Worm (Caenorhabditis elegans) whole organism, young adult: ENCODE data around the gene T05A8.6.

Experiments
- B0019.2 ChIP-seq: fragments of 200-800 bp; sonication (Bioruptor generic); conservative IDR thresholded peaks from 2 replicates; pipeline ENCODE4 v1.3.6; 2022; ENCODE audit warnings: missing genetic modification reagents, missing genetic modification characterization, missing compliant biosample characterization
- D2030.7 ChIP-seq: fragments of 200-800 bp; sonication (Bioruptor generic); IDR thresholded peaks from 2 replicates; pipeline ENCODE4 v1.3.6; 2022; ENCODE audit warnings: missing genetic modification reagents, missing genetic modification characterization, missing compliant biosample characterization
- F37B4.10 ChIP-seq: fragments of 200-800 bp; sonication (Bioruptor generic); IDR thresholded peaks from 2 replicates; pipeline ENCODE4 v1.3.6; 2022; ENCODE audit warnings: missing genetic modification characterization, missing compliant biosample characterization
- F52B5.7 ChIP-seq: sonication (generic microtip); optimal IDR thresholded peaks from 2 replicates; lab custom pipeline; 2016; ENCODE audit warnings: mild to moderate bottlenecking, missing genetic modification characterization, missing compliant biosample characterization
- F57A8.1 ChIP-seq: fragments of 200-800 bp; sonication (Bioruptor generic); optimal IDR thresholded peaks from 2 replicates; lab custom pipeline; 2018; ENCODE audit warnings: mild to moderate bottlenecking, missing genetic modification characterization, moderate library complexity, missing compliant biosample characterization
- K11D2.4 ChIP-seq: fragments of 200-800 bp; sonication (Bioruptor generic); IDR thresholded peaks from 2 replicates; pipeline ENCODE4 v1.3.6; 2022; ENCODE audit warnings: missing genetic modification reagents, missing genetic modification characterization, missing compliant biosample characterization
- K12H6.12 ChIP-seq: fragments of 200-800 bp; sonication (Bioruptor generic); optimal IDR thresholded peaks from 2 replicates; lab custom pipeline; 2018; ENCODE audit warnings: mild to moderate bottlenecking, missing genetic modification characterization, missing compliant biosample characterization
- Y53G8AR.9 ChIP-seq: fragments of 200-800 bp; sonication (Bioruptor generic); conservative IDR thresholded peaks from 2 replicates; pipeline ENCODE4 v1.3.6; 2022; ENCODE audit warnings: missing genetic modification reagents, missing genetic modification characterization, missing compliant biosample characterization
- ZK185.1 ChIP-seq: sonication (generic microtip); optimal IDR thresholded peaks from 2 replicates; lab custom pipeline; 2016; ENCODE audit warnings: mild to moderate bottlenecking, missing genetic modification characterization, missing compliant biosample characterization; ENCODE audit not compliant: poor library complexity, severe bottlenecking
- bed-1 ChIP-seq: fragments of 200-800 bp; sonication (Bioruptor generic); IDR thresholded peaks from 2 replicates; pipeline ENCODE4 v1.3.6; 2022; ENCODE audit warnings: missing genetic modification reagents, missing genetic modification characterization, missing compliant biosample characterization
- ccch-3 ChIP-seq: fragments of 200-800 bp; sonication (Bioruptor generic); optimal IDR thresholded peaks from 2 replicates; lab custom pipeline; 2018; ENCODE audit warnings: mild to moderate bottlenecking, missing genetic modification characterization, missing compliant biosample characterization
- die-1 ChIP-seq: sonication (generic microtip); optimal IDR thresholded peaks from 2 replicates; lab custom pipeline; 2016; ENCODE audit warnings: missing genotype, mild to moderate bottlenecking, missing genetic modification characterization, missing compliant biosample characterization
- dox-1 ChIP-seq: fragments of 200-800 bp; sonication (Bioruptor generic); IDR thresholded peaks from 2 replicates; pipeline ENCODE4 v1.3.6; 2022; ENCODE audit warnings: missing genetic modification reagents, missing genetic modification characterization, missing compliant biosample characterization
- egrh-3 ChIP-seq: fragments of 200-800 bp; sonication (Bioruptor generic); IDR thresholded peaks from 2 replicates; pipeline ENCODE4 v1.3.6; 2022; ENCODE audit warnings: missing genetic modification reagents, missing genetic modification characterization, missing compliant biosample characterization
- gei-17 ChIP-seq: fragments of 200-800 bp; sonication (Bioruptor generic); optimal IDR thresholded peaks from 2 replicates; lab custom pipeline; 2018; ENCODE audit warnings: mild to moderate bottlenecking, missing genetic modification characterization, missing compliant biosample characterization
- hlh-12 ChIP-seq: sonication (generic microtip); optimal IDR thresholded peaks from 2 replicates; lab custom pipeline; 2016; ENCODE audit warnings: missing genetic modification characterization, missing compliant biosample characterization
- hlh-26 ChIP-seq: fragments of 200-800 bp; sonication (Bioruptor generic); conservative IDR thresholded peaks from 2 replicates; pipeline ENCODE4 v1.3.6; 2022; ENCODE audit warnings: missing genetic modification reagents, missing genetic modification characterization, missing compliant biosample characterization
- hmg-1.2 ChIP-seq: fragments of 200-800 bp; sonication (Bioruptor generic); IDR thresholded peaks from 2 replicates; pipeline ENCODE4 v1.3.6; 2022; ENCODE audit warnings: missing genetic modification reagents, missing genetic modification characterization, missing compliant biosample characterization
- hmg-20 ChIP-seq: fragments of 200-800 bp; sonication (Bioruptor generic); IDR thresholded peaks from 2 replicates; pipeline ENCODE4 v1.3.6; 2022; ENCODE audit warnings: missing genetic modification reagents, missing genetic modification characterization, missing compliant biosample characterization
- hsf-1 ChIP-seq: fragments of 200-800 bp; sonication (Bioruptor generic); IDR thresholded peaks from 2 replicates; pipeline ENCODE4 v1.3.6; 2022; ENCODE audit warnings: missing genetic modification reagents, missing genetic modification characterization, missing compliant biosample characterization
- lin-26 ChIP-seq: fragments of 200-800 bp; sonication (Bioruptor generic); IDR thresholded peaks from 2 replicates; pipeline ENCODE4 v1.3.6; 2022; ENCODE audit warnings: missing genetic modification reagents, missing genetic modification characterization, missing compliant biosample characterization
- lin-54 ChIP-seq: fragments of 200-800 bp; sonication (Bioruptor generic); optimal IDR thresholded peaks from 2 replicates; lab custom pipeline; 2018; ENCODE audit warnings: mild to moderate bottlenecking, missing genetic modification characterization, missing compliant biosample characterization
- lsy-27 ChIP-seq: sonication (generic microtip); optimal IDR thresholded peaks from 2 replicates; lab custom pipeline; 2017; ENCODE audit warnings: missing genetic modification characterization, mild to moderate bottlenecking, missing compliant biosample characterization, antibody characterized with exemption, missing genotype, borderline replicate concordance; ENCODE audit not compliant: insufficient read depth
- madf-6 ChIP-seq: fragments of 200-800 bp; sonication (Bioruptor generic); IDR thresholded peaks from 2 replicates; pipeline ENCODE4 v1.3.6; 2022; ENCODE audit warnings: missing genetic modification reagents, missing genetic modification characterization, missing compliant biosample characterization
- nfyb-1 ChIP-seq: fragments of 200-800 bp; sonication (Bioruptor generic); IDR thresholded peaks from 2 replicates; pipeline ENCODE4 v1.3.6; 2022; ENCODE audit warnings: missing genetic modification reagents, missing genetic modification characterization, missing compliant biosample characterization
- nhr-120 ChIP-seq: fragments of 200-800 bp; sonication (Bioruptor generic); IDR thresholded peaks from 2 replicates; pipeline ENCODE4 v1.3.6; 2022; ENCODE audit warnings: missing genetic modification characterization, missing compliant biosample characterization
- rpc-1 ChIP-seq, 2 experiments: fragments of 150-350 bp in 1 of 2; sonication (generic microtip) in 1 of 2; optimal IDR thresholded peaks; 2 replicates each; lab custom pipeline; 2014 to 2018; ENCODE audit warnings: missing biosample characterization in 1 of 2, missing genetic modification characterization in 1 of 2, missing genetic modification reagents in 1 of 2, missing genotype in 1 of 2
- snpc-3.4 ChIP-seq: sonication (generic microtip); optimal IDR thresholded peaks from 2 replicates; lab custom pipeline; 2017; ENCODE audit warnings: missing genetic modification characterization, mild to moderate bottlenecking, missing compliant biosample characterization, antibody characterized with exemption, moderate library complexity, missing genotype, missing genetic modification reagents
- snpc-4 ChIP-seq, 5 experiments: fragments of 150-350 bp in 1 of 5; sonication (generic microtip) in 4 of 5; optimal IDR thresholded peaks; 2 replicates each; lab custom pipeline; 2014 to 2018; ENCODE audit warnings: missing genetic modification characterization in 5 of 5, missing biosample characterization in 3 of 5, antibody characterized with exemption in 2 of 5, mild to moderate bottlenecking in 2 of 5, missing compliant biosample characterization in 2 of 5, missing genotype in 2 of 5, moderate library complexity in 2 of 5, missing genetic modification reagents in 1 of 5
- sptf-2 ChIP-seq: fragments of 200-800 bp; sonication (Bioruptor generic); optimal IDR thresholded peaks from 2 replicates; lab custom pipeline; 2018; ENCODE audit warnings: mild to moderate bottlenecking, missing genetic modification characterization, missing compliant biosample characterization
- tbp1 ChIP-seq: fragments of 200-800 bp; sonication (Bioruptor generic); optimal IDR thresholded peaks from 2 replicates; lab custom pipeline; 2018; ENCODE audit warnings: mild to moderate bottlenecking, missing genetic modification characterization, missing compliant biosample characterization
- xnd-1 ChIP-seq: sonication (generic microtip); optimal IDR thresholded peaks from 2 replicates; lab custom pipeline; 2016; ENCODE audit warnings: missing genotype, missing genetic modification reagents, missing genetic modification characterization, missing compliant biosample characterization
- zfh-2 ChIP-seq: fragments of 200-800 bp; sonication (Bioruptor generic); conservative IDR thresholded peaks from 2 replicates; pipeline ENCODE4 v1.3.6; 2022; ENCODE audit warnings: missing genetic modification reagents, missing genetic modification characterization, missing compliant biosample characterization
- ztf-28 ChIP-seq: fragments of 200-800 bp; sonication (Bioruptor generic); IDR thresholded peaks from 2 replicates; pipeline ENCODE4 v1.3.6; 2022; ENCODE audit warnings: missing genetic modification reagents, missing genetic modification characterization, missing compliant biosample characterization

Gene T05A8.6

ce11 chrII:2741405-2741804 is 1.9 kb upstream of the T05A8.6 start:
- TF ChIP-seq lin-54 (GFP tag; lab: Kevin White, UChicago), result no peak
- peak; percentile 52 for TF ChIP-seq F52B5.7
- no peak for TF ChIP-seq ztf-28 (GFP tag; lab: Robert Waterston, UW)
- TF ChIP-seq zfh-2, result peak; percentile 89
- peak; percentile 91 for TF ChIP-seq egrh-3 (GFP tag; lab: Robert Waterston, UW)
- TF ChIP-seq dox-1, result 0 out of 2 replicates have a peak, but pooled peaks have one; percentile 9
- TF ChIP-seq F57A8.1 (GFP tag; lab: Kevin White, UChicago), result peak; percentile 29
- TF ChIP-seq F37B4.10, result 0 out of 2 replicates have a peak, but pooled peaks have one; percentile 4

- no peak for TF ChIP-seq snpc-4 (GFP tag; optimal IDR thresholded peaks at IDR 0.05; lab: Kevin White, UChicago)
- TF ChIP-seq snpc-4 (tag; optimal IDR thresholded peaks at IDR 0.05; lab: Kevin White, UChicago), result peak in 2 of 4 experiments; percentile 30 to 66
- TF ChIP-seq sptf-2 (GFP tag; lab: Kevin White, UChicago), result peak; percentile 14
- TF ChIP-seq die-1 (tag; lab: Kevin White, UChicago), result no peak
- TF ChIP-seq hlh-12 (tag; lab: Kevin White, UChicago), result no peak
- peak; percentile 70 for TF ChIP-seq zfh-2
- no peak for TF ChIP-seq gei-17 (GFP tag; lab: Kevin White, UChicago)
- no peak for TF ChIP-seq hlh-26 (GFP tag; lab: Robert Waterston, UW)
- peak; percentile 50 for TF ChIP-seq egrh-3 (GFP tag; lab: Robert Waterston, UW)
- TF ChIP-seq ZK185.1, result no peak
- TF ChIP-seq D2030.7 (GFP tag; lab: Robert Waterston, UW), result 0 out of 2 replicates have a peak, but pooled peaks have one; percentile 22
- no peak for TF ChIP-seq Y53G8AR.9 (GFP tag; lab: Robert Waterston, UW)
- no peak for TF ChIP-seq K11D2.4
These were observed 2.6 kb downstream of the T05A8.6 start for ce11 chrII:2736938-2737337.

ce11 chrII:2736156-2736728 is 3.3 kb downstream of the T05A8.6 start, which contains the start of gene T05A8.8:
TSS of gene T05A8.8 (plus strand) at chrII:2736678.
- TF ChIP-seq hmg-1.2 (peak; percentile 23; the same call in 1 of the 2 replicates), nhr-120 (GFP tag; lab: Robert Waterston, UW) (0 out of 2 replicates have a peak, but pooled peaks have one; percentile 40), D2030.7 (GFP tag; lab: Robert Waterston, UW) (peak; percentile 45), B0019.2 (GFP tag; lab: Robert Waterston, UW) (no peak), ztf-28 (GFP tag; lab: Robert Waterston, UW) (no peak), ccch-3 (GFP tag; lab: Kevin White, UChicago) (no peak), hsf-1 (0 out of 2 replicates have a peak, but pooled peaks have one; percentile 15), K12H6.12 (tag; lab: Kevin White, UChicago) (no peak), lsy-27 (tag; lab: Kevin White, UChicago) (no peak), xnd-1 (tag; lab: Kevin White, UChicago) (no peak), bed-1 (GFP tag; lab: Robert Waterston, UW) (no peak), nfyb-1 (GFP tag; lab: Robert Waterston, UW) (0 out of 2 replicates have a peak, but pooled peaks have one; percentile 14), snpc-3.4 (tag; lab: Kevin White, UChicago) (no peak), tbp1 (peak; percentile 86), madf-6 (GFP tag; lab: Robert Waterston, UW) (peak; percentile 32; the same call in 1 of the 2 replicates), lin-26 (peak; percentile 50; the same call in 1 of the 2 replicates), rpc-1 (optimal IDR thresholded peaks at IDR 0.05; lab: Kevin White, UChicago) (peak; percentile 48), rpc-1 (tag; optimal IDR thresholded peaks at IDR 0.05; lab: Kevin White, UChicago) (peak; percentile 74), hmg-20 (no peak)
